Worm (Caenorhabditis elegans): ENCODE data around the gene bath-4.

bath-4 gene

ce11 chrII:1895762-1896161 lies 22.0 kb downstream of the bath-4 start, which contains the start of gene math-25:
Gene math-25, plus strand, starts transcription at chrII:1896062.
- no peak for TF ChIP-seq ceh-22 (tag; optimal IDR thresholded peaks at IDR 0.05)
- no peak for TF ChIP-seq ref-2 (tag; optimal IDR thresholded peaks at IDR 0.05)
- TF ChIP-seq pha-2 (tag; optimal IDR thresholded peaks at IDR 0.05): no peak
- no peak for TF ChIP-seq pha-4 (tag; optimal IDR thresholded peaks at IDR 0.05)
- no peak for TF ChIP-seq sdc-2 (tag; optimal IDR thresholded peaks at IDR 0.05)
- TF ChIP-seq ceh-18 (tag; optimal IDR thresholded peaks at IDR 0.05): no peak
- TF ChIP-seq ets-4 (tag; optimal IDR thresholded peaks at IDR 0.05): no peak
- TF ChIP-seq unc-86 (tag; optimal IDR thresholded peaks at IDR 0.05): no peak

ce11 chrII:1895278-1895677 lies 22.5 kb downstream of the bath-4 start, which contains the start of gene C46F9.5:
Gene C46F9.5, plus strand, starts transcription at chrII:1895578.
- TF ChIP-seq pha-2 (tag; optimal IDR thresholded peaks at IDR 0.05) (no peak), nhr-232 (tag; optimal IDR thresholded peaks at IDR 0.05) (no peak), C08G9.2 (tag; optimal IDR thresholded peaks at IDR 0.05) (no peak), unc-3 (GFP tag; conservative IDR thresholded peaks at IDR 0.05) (no peak), unc-3 (tag; optimal IDR thresholded peaks at IDR 0.05) (no peak), elt-2 (tag; optimal IDR thresholded peaks at IDR 0.05) (no peak), ama-1 (optimal IDR thresholded peaks at IDR 0.05) (no peak), dmd-4 (tag; optimal IDR thresholded peaks at IDR 0.05; ENCODE audit: borderline replicate concordance) (no peak), ceh-9 (tag; optimal IDR thresholded peaks at IDR 0.05) (no peak), unc-42 (tag; optimal IDR thresholded peaks at IDR 0.05) (no peak), che-1 (tag; optimal IDR thresholded peaks at IDR 0.05) (no peak), ceh-48 (tag; optimal IDR thresholded peaks at IDR 0.05) (no peak)

ce11 chrII:1893912-1894311 lies 23.9 kb downstream of the bath-4 start, which contains the start of gene C16C4.1:
Gene C16C4.1, plus strand, starts transcription at chrII:1894212.
- TF ChIP-seq unc-42 (tag; optimal IDR thresholded peaks at IDR 0.05): no peak
- no peak for TF ChIP-seq sox-4 (tag; optimal IDR thresholded peaks at IDR 0.05)
- TF ChIP-seq ceh-19 (GFP tag; optimal IDR thresholded peaks at IDR 0.05): no peak
- TF ChIP-seq lin-11 (tag; optimal IDR thresholded peaks at IDR 0.05): no peak
- TF ChIP-seq ceh-18 (tag; optimal IDR thresholded peaks at IDR 0.05): no peak
- TF ChIP-seq lim-6 (tag; optimal IDR thresholded peaks at IDR 0.05): no peak
- no peak for TF ChIP-seq npax-4 (tag; optimal IDR thresholded peaks at IDR 0.05)
- no peak for TF ChIP-seq syd-9 (tag; optimal IDR thresholded peaks at IDR 0.05)
- no peak for TF ChIP-seq pax-1 (tag; optimal IDR thresholded peaks at IDR 0.05)
- TF ChIP-seq elt-2 (tag; optimal IDR thresholded peaks at IDR 0.05): no peak

ce11 chrII:1890682-1891081 lies 27.1 kb downstream of the bath-4 start, which contains the start of gene math-9:
Gene math-9, minus strand, starts transcription at chrII:1890782.
- TF ChIP-seq T23F11.4 (GFP tag; optimal IDR thresholded peaks at IDR 0.05) (no peak), ceh-30 (tag; optimal IDR thresholded peaks at IDR 0.05) (no peak), C38D4.7 (GFP tag; optimal IDR thresholded peaks at IDR 0.05) (no peak), hlh-13 (GFP tag; optimal IDR thresholded peaks at IDR 0.05) (no peak), pha-4 (tag; optimal IDR thresholded peaks at IDR 0.05) (no peak), ceh-9 (tag; optimal IDR thresholded peaks at IDR 0.05) (no peak), K09A11.1 (tag; optimal IDR thresholded peaks at IDR 0.05; ENCODE audit: insufficient read depth) (no peak), ceh-14 (tag; optimal IDR thresholded peaks at IDR 0.05) (no peak), fkh-10 (GFP tag; optimal IDR thresholded peaks at IDR 0.05) (no peak), F13H6.1 (tag; optimal IDR thresholded peaks at IDR 0.05) (no peak), pax-1 (tag; optimal IDR thresholded peaks at IDR 0.05) (no peak), odd-2 (tag; optimal IDR thresholded peaks at IDR 0.05) (no peak), npax-4 (tag; optimal IDR thresholded peaks at IDR 0.05) (no peak), hlh-6 (tag; optimal IDR thresholded peaks at IDR 0.05) (no peak), ceh-22 (tag; optimal IDR thresholded peaks at IDR 0.05) (no peak)

ce11 chrII:1889071-1889470 lies 28.7 kb downstream of the bath-4 start, which contains the start of gene math-8:
Gene math-8, minus strand, starts transcription at chrII:1889171.
- no peak for TF ChIP-seq pha-4 (tag; optimal IDR thresholded peaks at IDR 0.05)
- no peak for TF ChIP-seq ceh-30 (tag; optimal IDR thresholded peaks at IDR 0.05)
- no peak for TF ChIP-seq syd-9 (tag; optimal IDR thresholded peaks at IDR 0.05)
- no peak for TF ChIP-seq ttx-3 (tag; optimal IDR thresholded peaks at IDR 0.05)
- no peak for TF ChIP-seq T23F11.4 (GFP tag; optimal IDR thresholded peaks at IDR 0.05)
- no peak for TF ChIP-seq sdc-2 (tag; optimal IDR thresholded peaks at IDR 0.05)
- TF ChIP-seq ceh-14 (tag; optimal IDR thresholded peaks at IDR 0.05): no peak
- no peak for TF ChIP-seq ceh-22 (tag; optimal IDR thresholded peaks at IDR 0.05)
- no peak for TF ChIP-seq dmd-4 (tag; optimal IDR thresholded peaks at IDR 0.05; ENCODE audit: borderline replicate concordance)
- no peak for TF ChIP-seq ahr-1 (tag; optimal IDR thresholded peaks at IDR 0.05)
- TF ChIP-seq sox-4 (tag; optimal IDR thresholded peaks at IDR 0.05): no peak
- no peak for TF ChIP-seq ceh-34 (tag; optimal IDR thresholded peaks at IDR 0.05)
- no peak for TF ChIP-seq rnt-1 (tag; optimal IDR thresholded peaks at IDR 0.05)
- TF ChIP-seq F13H6.1 (tag; optimal IDR thresholded peaks at IDR 0.05): no peak
- no peak for TF ChIP-seq hlh-8 (tag; optimal IDR thresholded peaks at IDR 0.05)
- TF ChIP-seq ceh-2 (tag; optimal IDR thresholded peaks at IDR 0.05): no peak
- TF ChIP-seq ztf-16 (tag; optimal IDR thresholded peaks at IDR 0.05): no peak
